Fruit fly (Drosophila melanogaster) whole organism, embryonic: ENCODE results near the gene fit.

Experiments
- Bdp1 ChIP-seq: fragments of 200-800 bp; sonication (Bioruptor generic); optimal IDR thresholded peaks from 3 replicates; lab custom pipeline; 2016; ENCODE audit warnings: missing biosample characterization, missing genetic modification characterization
- Bteb2 ChIP-seq: fragments of 200-800 bp; sonication (Bioruptor generic); optimal IDR thresholded peaks from 2 replicates; lab custom pipeline; 2016; ENCODE audit warnings: missing biosample characterization, missing genetic modification characterization
- CG1024 ChIP-seq: fragments of 200-800 bp; sonication (Bioruptor generic); IDR thresholded peaks from 2 replicates; pipeline ENCODE4 v1.3.6; 2022; ENCODE audit warnings: missing biosample characterization, missing genetic modification characterization
- CG10565 ChIP-seq: fragments of 200-800 bp; sonication (Bioruptor generic); optimal IDR thresholded peaks from 3 replicates; lab custom pipeline; 2016; ENCODE audit warnings: missing biosample characterization, mild to moderate bottlenecking, missing genetic modification characterization
- CG10979 ChIP-seq: fragments of 200-800 bp; sonication (Bioruptor generic); optimal IDR thresholded peaks from 2 replicates; lab custom pipeline; 2018; ENCODE audit warnings: missing biosample characterization, mild to moderate bottlenecking, missing genetic modification characterization, moderate library complexity
- CG11093 ChIP-seq: fragments of 200-800 bp; sonication (Bioruptor generic); IDR thresholded peaks from 3 replicates; pipeline ENCODE4 v1.3.6; 2022; ENCODE audit warnings: missing biosample characterization, missing genetic modification characterization
- CG11723 ChIP-seq: fragments of 200-800 bp; sonication (Bioruptor generic); optimal IDR thresholded peaks from 2 replicates; lab custom pipeline; 2017; ENCODE audit warnings: missing biosample characterization, mild to moderate bottlenecking, missing genetic modification characterization
- CG12219 ChIP-seq: fragments of 200-800 bp; sonication (Bioruptor generic); optimal IDR thresholded peaks from 3 replicates; lab custom pipeline; 2018; ENCODE audit warnings: missing biosample characterization, mild to moderate bottlenecking, missing genetic modification characterization
- CG12236 ChIP-seq: fragments of 200-800 bp; sonication (Bioruptor generic); optimal IDR thresholded peaks from 2 replicates; lab custom pipeline; 2016; ENCODE audit warnings: missing biosample characterization, missing genetic modification characterization
- CG13894 ChIP-seq: fragments of 200-800 bp; sonication (Bioruptor generic); optimal IDR thresholded peaks from 3 replicates; lab custom pipeline; 2018; ENCODE audit warnings: missing biosample characterization, mild to moderate bottlenecking, missing genetic modification characterization, moderate library complexity
- CG18262 ChIP-seq: fragments of 200-800 bp; optimal IDR thresholded peaks from 3 replicates; lab custom pipeline; 2019; ENCODE audit warnings: missing biosample characterization, mild to moderate bottlenecking, missing genetic modification characterization, moderate library complexity
- CG18476 ChIP-seq: fragments of 200-800 bp; sonication (Bioruptor generic); optimal IDR thresholded peaks from 2 replicates; lab custom pipeline; 2016; ENCODE audit warnings: missing biosample characterization, mild to moderate bottlenecking, missing genetic modification characterization
- CG2120 ChIP-seq: fragments of 200-800 bp; sonication (Bioruptor generic); optimal IDR thresholded peaks from 3 replicates; lab custom pipeline; 2016; ENCODE audit warnings: missing biosample characterization, missing genetic modification characterization
- CG2202 ChIP-seq: fragments of 200-800 bp; sonication (Bioruptor generic); optimal IDR thresholded peaks from 2 replicates; lab custom pipeline; 2018; ENCODE audit warnings: missing biosample characterization, mild to moderate bottlenecking, missing genetic modification characterization
- CG2889 ChIP-seq: fragments of 200-800 bp; sonication (Bioruptor generic); IDR thresholded peaks from 3 replicates; pipeline ENCODE4 v1.3.6; 2022; ENCODE audit warnings: missing biosample characterization, missing genetic modification characterization
- CG33213 ChIP-seq: fragments of 200-800 bp; sonication (Bioruptor generic); optimal IDR thresholded peaks from 3 replicates; lab custom pipeline; 2016; ENCODE audit warnings: missing biosample characterization, missing genetic modification characterization
- CG3407 ChIP-seq: fragments of 200-800 bp; sonication (Bioruptor generic); optimal IDR thresholded peaks from 2 replicates; lab custom pipeline; 2018; ENCODE audit warnings: missing biosample characterization, mild to moderate bottlenecking, missing genetic modification characterization
- CG34224 ChIP-seq: fragments of 200-800 bp; sonication (Bioruptor generic); IDR thresholded peaks from 3 replicates; pipeline ENCODE4 v1.3.6; 2022; ENCODE audit warnings: missing biosample characterization, missing genetic modification characterization; ENCODE audit not compliant: partially characterized antibody
- CG4820 ChIP-seq: fragments of 200-800 bp; sonication (Bioruptor generic); optimal IDR thresholded peaks from 3 replicates; lab custom pipeline; 2016; ENCODE audit warnings: missing biosample characterization, missing genetic modification characterization
- CG8281 ChIP-seq: fragments of 200-800 bp; sonication (Bioruptor generic); optimal IDR thresholded peaks from 2 replicates; lab custom pipeline; 2018; ENCODE audit warnings: missing biosample characterization, mild to moderate bottlenecking, missing genetic modification characterization, moderate library complexity
- CkIIα-i1 ChIP-seq: fragments of 200-800 bp; sonication (Bioruptor generic); IDR thresholded peaks from 2 replicates; pipeline ENCODE4 v1.3.6; 2022; ENCODE audit warnings: missing biosample characterization, missing genetic modification characterization
- D19B ChIP-seq: fragments of 200-800 bp; sonication (Bioruptor generic); optimal IDR thresholded peaks from 2 replicates; lab custom pipeline; 2017; ENCODE audit warnings: missing biosample characterization, mild to moderate bottlenecking, missing genetic modification characterization
- Deaf1 ChIP-seq: fragments of 200-800 bp; optimal IDR thresholded peaks from 3 replicates; lab custom pipeline; 2019; ENCODE audit warnings: missing biosample characterization, mild to moderate bottlenecking, missing genetic modification characterization, moderate library complexity
- Elba2 ChIP-seq: fragments of 200-800 bp; sonication (Bioruptor generic); optimal IDR thresholded peaks from 3 replicates; lab custom pipeline; 2016; ENCODE audit warnings: missing biosample characterization, missing genetic modification characterization
- Gug ChIP-seq: fragments of 200-800 bp; sonication (Bioruptor generic); IDR thresholded peaks from 4 replicates; pipeline ENCODE4 v1.3.6; 2022; ENCODE audit warnings: missing biosample characterization, missing genetic modification characterization
- HmgZ ChIP-seq: fragments of 200-800 bp; sonication (Bioruptor generic); optimal IDR thresholded peaks from 2 replicates; lab custom pipeline; 2018; ENCODE audit warnings: missing biosample characterization, mild to moderate bottlenecking, missing genetic modification characterization
- Max ChIP-seq: fragments of 200-800 bp; sonication (Bioruptor generic); optimal IDR thresholded peaks from 2 replicates; lab custom pipeline; 2016; ENCODE audit warnings: missing biosample characterization, mild to moderate bottlenecking, missing genetic modification characterization
- Med ChIP-seq: fragments of 200-800 bp; sonication (Bioruptor generic); peaks from one replicate; lab custom pipeline; 2016; ENCODE audit warnings: missing biosample characterization, missing genetic modification characterization, mild to moderate bottlenecking, inconsistent platforms, moderate library complexity
- Meics ChIP-seq: fragments of 200-800 bp; sonication (Bioruptor generic); optimal IDR thresholded peaks from 2 replicates; lab custom pipeline; 2017; ENCODE audit warnings: missing biosample characterization, mild to moderate bottlenecking, missing genetic modification characterization
- Mes4 ChIP-seq: fragments of 200-800 bp; sonication (Bioruptor generic); optimal IDR thresholded peaks from 2 replicates; lab custom pipeline; 2016; ENCODE audit warnings: missing biosample characterization, missing genetic modification characterization
- NfI ChIP-seq: fragments of 200-800 bp; sonication (Bioruptor generic); optimal IDR thresholded peaks from 3 replicates; lab custom pipeline; 2018; ENCODE audit warnings: missing biosample characterization, mild to moderate bottlenecking, missing genetic modification characterization, moderate library complexity
- Opbp ChIP-seq: fragments of 200-800 bp; sonication (Bioruptor generic); IDR thresholded peaks from 3 replicates; pipeline ENCODE4 v1.3.6; 2022; ENCODE audit warnings: missing biosample characterization, missing genetic modification characterization; ENCODE audit not compliant: partially characterized antibody
- Ravus ChIP-seq: fragments of 200-800 bp; sonication (Bioruptor generic); IDR thresholded peaks from 2 replicates; pipeline ENCODE4 v1.3.6; 2022; ENCODE audit warnings: missing biosample characterization, missing genetic modification characterization
- Vsx1 ChIP-seq: fragments of 200-800 bp; sonication (Bioruptor generic); optimal IDR thresholded peaks from 2 replicates; lab custom pipeline; 2017; ENCODE audit warnings: missing biosample characterization, mild to moderate bottlenecking, missing genetic modification characterization, missing genetic modification reagents
- bab2 ChIP-seq: fragments of 200-800 bp; sonication (Bioruptor generic); optimal IDR thresholded peaks from 2 replicates; lab custom pipeline; 2016; ENCODE audit warnings: missing biosample characterization, missing genetic modification characterization
- caup ChIP-seq: fragments of 200-800 bp; sonication (Bioruptor generic); optimal IDR thresholded peaks from 3 replicates; lab custom pipeline; 2017; ENCODE audit warnings: missing biosample characterization, mild to moderate bottlenecking, missing genetic modification characterization, moderate library complexity; ENCODE audit not compliant: severe bottlenecking
- dmrt11E ChIP-seq: fragments of 200-800 bp; sonication (Bioruptor generic); optimal IDR thresholded peaks from 3 replicates; lab custom pipeline; 2018; ENCODE audit warnings: missing biosample characterization, mild to moderate bottlenecking, missing genetic modification characterization, moderate library complexity
- dysf ChIP-seq: fragments of 200-800 bp; sonication (Bioruptor generic); IDR thresholded peaks from 3 replicates; pipeline ENCODE4 v1.3.6; 2022; ENCODE audit warnings: missing biosample characterization, missing genetic modification characterization
- ind ChIP-seq: fragments of 200-800 bp; sonication (Bioruptor generic); optimal IDR thresholded peaks from 3 replicates; lab custom pipeline; 2016; ENCODE audit warnings: missing biosample characterization, missing genetic modification characterization
- ken ChIP-seq: fragments of 200-800 bp; sonication (Bioruptor generic); IDR thresholded peaks from 3 replicates; pipeline ENCODE4 v1.3.6; 2022; ENCODE audit warnings: missing biosample characterization, missing genetic modification characterization
- lmd ChIP-seq: fragments of 200-800 bp; sonication (Bioruptor generic); IDR thresholded peaks from 2 replicates; pipeline ENCODE4 v1.3.6; 2022; ENCODE audit warnings: missing biosample characterization, missing genetic modification characterization
- onecut ChIP-seq: fragments of 200-800 bp; sonication (Bioruptor generic); IDR thresholded peaks from 2 replicates; pipeline ENCODE4 v1.3.6; 2022; ENCODE audit warnings: missing biosample characterization, missing genetic modification characterization
- p53 ChIP-seq: fragments of 200-800 bp; sonication (Bioruptor generic); optimal IDR thresholded peaks from 2 replicates; lab custom pipeline; 2016; ENCODE audit warnings: missing biosample characterization, missing genetic modification characterization
- row ChIP-seq: fragments of 200-800 bp; sonication (Bioruptor generic); IDR thresholded peaks from 3 replicates; pipeline ENCODE4 v1.3.6; 2022; ENCODE audit warnings: missing biosample characterization, missing genetic modification characterization
- sc ChIP-seq, 3 experiments: fragments of >200 bp in 2 of 3; fragments of 200-800 bp in 1 of 3; sonication (Bioruptor generic) in 1 of 3; optimal IDR thresholded peaks; 2 replicates in 2 of 3; 3 replicates in 1 of 3; lab custom pipeline; 2017; ENCODE audit warnings: mild to moderate bottlenecking in 1 of 3, missing biosample characterization in 1 of 3, missing genetic modification characterization in 1 of 3, missing genetic modification reagents in 1 of 3
- slp2 ChIP-seq: fragments of 200-800 bp; sonication (Bioruptor generic); optimal IDR thresholded peaks from 2 replicates; lab custom pipeline; 2016; ENCODE audit warnings: missing biosample characterization, missing genetic modification characterization
- sqz ChIP-seq: fragments of 200-800 bp; sonication (Bioruptor generic); optimal IDR thresholded peaks from 3 replicates; lab custom pipeline; 2018; ENCODE audit warnings: missing biosample characterization, mild to moderate bottlenecking, missing genetic modification characterization
- sr ChIP-seq: fragments of 200-800 bp; sonication (Bioruptor generic); IDR thresholded peaks from 3 replicates; pipeline ENCODE4 v1.3.6; 2022; ENCODE audit warnings: missing biosample characterization, missing genetic modification characterization
- tgo ChIP-seq: fragments of 200-800 bp; sonication (Bioruptor generic); IDR thresholded peaks from 3 replicates; pipeline ENCODE4 v1.3.6; 2022; ENCODE audit warnings: missing biosample characterization, missing genetic modification characterization
- tin ChIP-seq: fragments of 200-800 bp; sonication (Bioruptor generic); optimal IDR thresholded peaks from 3 replicates; lab custom pipeline; 2016; ENCODE audit warnings: missing biosample characterization, missing genetic modification characterization
- zen ChIP-seq: fragments of 200-800 bp; sonication (Bioruptor generic); optimal IDR thresholded peaks from 3 replicates; lab custom pipeline; 2018; ENCODE audit warnings: missing biosample characterization, mild to moderate bottlenecking, missing genetic modification characterization, moderate library complexity

fit gene

DNA sequence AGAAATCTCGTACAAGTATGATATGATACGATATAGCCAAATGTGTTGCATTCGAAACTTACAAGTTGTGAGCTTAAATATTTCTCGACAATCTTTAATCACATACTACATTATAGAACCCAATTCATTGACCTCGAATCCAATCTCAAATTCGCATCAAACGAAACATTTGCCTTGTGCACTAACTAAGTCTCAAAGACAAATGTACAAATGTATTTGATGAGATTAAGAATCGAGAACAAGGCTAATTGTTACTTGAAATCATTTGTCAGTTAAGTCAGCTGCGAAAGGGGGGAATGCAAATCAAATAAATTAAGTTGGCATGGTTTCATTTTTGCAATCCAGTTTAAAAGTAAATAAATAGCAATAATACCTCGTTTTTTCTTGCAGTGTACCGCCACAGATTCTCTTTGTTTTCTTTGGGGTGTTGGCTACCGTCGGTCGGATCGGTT is 45.7 kb downstream of the fit start (continued):
- TF ChIP-seq sc (optimal IDR thresholded peaks at IDR 0.05; lab: Kevin White, UChicago) (no peak), sc (GFP tag; optimal IDR thresholded peaks at IDR 0.05; lab: Kevin White, UChicago) (no peak), CG18262 (tag; lab: Kevin White, UChicago) (peak; percentile 65), sqz (GFP tag; lab: Kevin White, UChicago) (no peak), Bteb2 (GFP tag; lab: Kevin White, UChicago) (no peak), Meics (GFP tag; lab: Kevin White, UChicago) (no peak), HmgZ (tag; lab: Kevin White, UChicago) (no peak), zen (tag; lab: Kevin White, UChicago) (no peak), Mes4 (GFP tag; lab: Kevin White, UChicago) (no peak), dmrt11E (tag; lab: Kevin White, UChicago) (peak; percentile 16), CkIIα-i1 (GFP tag; lab: Robert Waterston, UW) (no peak), Gug (GFP tag; lab: Robert Waterston, UW) (no peak), lmd (GFP tag; lab: Robert Waterston, UW) (no peak), Ravus (GFP tag; lab: Robert Waterston, UW) (no peak), row (GFP tag; lab: Robert Waterston, UW) (peak; percentile 14; the same call in 1 of the 3 replicates), CG12236 (no peak), CG18476 (GFP tag; lab: Kevin White, UChicago) (no peak), dysf (GFP tag; lab: Robert Waterston, UW) (peak; percentile 40; the same call in 1 of the 3 replicates), CG2120 (no peak), Max (GFP tag; lab: Kevin White, UChicago) (no peak), Opbp (GFP tag; lab: Robert Waterston, UW) (no peak), Elba2 (GFP tag; lab: Kevin White, UChicago) (no peak), bab2 (no peak), tgo (GFP tag; lab: Robert Waterston, UW) (no peak), CG4820 (no peak), CG11093 (GFP tag; lab: Robert Waterston, UW) (no peak), D19B (GFP tag; lab: Kevin White, UChicago) (no peak), sr (GFP tag; lab: Robert Waterston, UW) (no peak), CG10565 (GFP tag; lab: Kevin White, UChicago) (no peak), ken (GFP tag; lab: Robert Waterston, UW) (no peak), CG13894 (tag; lab: Kevin White, UChicago) (no peak), CG8281 (tag; lab: Kevin White, UChicago) (no peak), Bdp1 (GFP tag; lab: Kevin White, UChicago) (no peak), p53 (GFP tag; lab: Kevin White, UChicago) (no peak), NfI (no peak), Vsx1 (GFP tag; lab: Kevin White, UChicago) (no peak), CG33213 (GFP tag; lab: Kevin White, UChicago) (no peak), Med (peak; percentile 10), CG1024 (no peak), CG2889 (no peak), caup (GFP tag; lab: Kevin White, UChicago) (no peak), CG12219 (GFP tag; lab: Kevin White, UChicago) (no peak), CG34224 (no peak), Deaf1 (tag; lab: Kevin White, UChicago) (no peak), slp2 (GFP tag; lab: Kevin White, UChicago) (peak; percentile 38), CG2202 (tag; lab: Kevin White, UChicago) (no peak), tin (GFP tag; lab: Kevin White, UChicago) (no peak), CG3407 (GFP tag; lab: Kevin White, UChicago) (no peak), onecut (GFP tag; lab: Robert Waterston, UW) (no peak), CG10979 (tag; lab: Kevin White, UChicago) (peak; percentile 13), CG11723 (GFP tag; lab: Kevin White, UChicago) (peak; percentile 4), ind (GFP tag; lab: Kevin White, UChicago) (no peak)
